Fruit fly (Drosophila melanogaster): ENCODE results near the gene CG13599.

CG13599 gene

dm6 chr3R:23887096-23887421 lies 44.4 kb upstream of the CG13599 start (continued):
- TF ChIP-seq CG12744 (GFP tag; optimal IDR thresholded peaks at IDR 0.05) (no peak), nom (GFP tag; optimal IDR thresholded peaks at IDR 0.05) (peak; percentile 85), CG1024 (GFP tag; IDR thresholded peaks at IDR 0.05) (peak; percentile 92), Oaz (GFP tag; IDR thresholded peaks at IDR 0.05) (0 out of 2 replicates have a peak, but pooled peaks have one; percentile 14), CG34422 (GFP tag; IDR thresholded peaks at IDR 0.05) (peak; percentile 96), lola (GFP tag; optimal IDR thresholded peaks at IDR 0.05) (peak in 1 of 3 experiments; percentile 98), sna (GFP tag; IDR thresholded peaks at IDR 0.05; ENCODE audit: partially characterized antibody) (no peak), onecut (GFP tag; IDR thresholded peaks at IDR 0.05) (peak; percentile 91), Mad (GFP tag; optimal IDR thresholded peaks at IDR 0.05) (peak; percentile 45), Hr78 (GFP tag; optimal IDR thresholded peaks at IDR 0.05) (peak in 1 of 2 experiments; percentile 86), gcm2 (GFP tag; optimal IDR thresholded peaks at IDR 0.05) (no peak), CG10565 (GFP tag; optimal IDR thresholded peaks at IDR 0.05) (peak; percentile 76), trh (GFP tag; optimal IDR thresholded peaks at IDR 0.05) (peak; percentile 86), Nf-YB (GFP tag; optimal IDR thresholded peaks at IDR 0.05) (peak; percentile 80), ranshi (GFP tag; IDR thresholded peaks at IDR 0.05) (peak; percentile 91), CG18619 (GFP tag; optimal IDR thresholded peaks at IDR 0.05) (peak; percentile 79), knrl (GFP tag; IDR thresholded peaks at IDR 0.05; ENCODE audit: partially characterized antibody) (no peak), YL-1 (GFP tag; optimal IDR thresholded peaks at IDR 0.05) (peak; percentile 72), Poxn (GFP tag; IDR thresholded peaks at IDR 0.05) (no peak), pita (GFP tag; optimal IDR thresholded peaks at IDR 0.05) (no peak), CG11247 (GFP tag; IDR thresholded peaks at IDR 0.05) (peak; percentile 89), twi (tag; optimal IDR thresholded peaks at IDR 0.05) (peak; percentile 86), CG18599 (GFP tag; optimal IDR thresholded peaks at IDR 0.05) (peak; percentile 86), CG9437 (GFP tag; optimal IDR thresholded peaks at IDR 0.05) (peak; percentile 84), CG17361 (GFP tag; IDR thresholded peaks at IDR 0.05) (peak; percentile 93), pfk (GFP tag; optimal IDR thresholded peaks at IDR 0.05) (no peak), Deaf1 (tag; optimal IDR thresholded peaks at IDR 0.05) (peak; percentile 72), tap (tag; optimal IDR thresholded peaks at IDR 0.05) (peak; percentile 95), cwo (GFP tag; optimal IDR thresholded peaks at IDR 0.05) (peak; percentile 71), CG10979 (tag; optimal IDR thresholded peaks at IDR 0.05) (peak; percentile 99), phol (tag; optimal IDR thresholded peaks at IDR 0.05) (peak; percentile 97), Xrp1 (GFP tag; IDR thresholded peaks at IDR 0.05) (peak; percentile 98), CG17612 (GFP tag; IDR thresholded peaks at IDR 0.05) (peak; percentile 85), tx (GFP tag; optimal IDR thresholded peaks at IDR 0.05) (no peak), ftz-f1 (GFP tag; optimal IDR thresholded peaks at IDR 0.05) (no peak), D19B (GFP tag; optimal IDR thresholded peaks at IDR 0.05) (peak; percentile 41), CG3995 (GFP tag; optimal IDR thresholded peaks at IDR 0.05) (no peak), dati (GFP tag; IDR thresholded peaks at IDR 0.05) (peak; percentile 63), HLH4C (GFP tag; IDR thresholded peaks at IDR 0.05; ENCODE audit: partially characterized antibody) (no peak), danr (GFP tag; IDR thresholded peaks at IDR 0.05) (peak; percentile 81), Ravus (GFP tag; IDR thresholded peaks at IDR 0.05) (peak; percentile 56), Usf (GFP tag; optimal IDR thresholded peaks at IDR 0.05) (peak; percentile 73), CG2712 (tag; optimal IDR thresholded peaks at IDR 0.05) (peak; percentile 98), Abd-B (GFP tag; optimal IDR thresholded peaks at IDR 0.05) (peak; percentile 93), CG10462 (GFP tag; optimal IDR thresholded peaks at IDR 0.05) (peak; percentile 85), Lim3 (GFP tag; IDR thresholded peaks at IDR 0.05) (no peak), tio (GFP tag; optimal IDR thresholded peaks at IDR 0.05) (peak; percentile 86), NC2β (GFP tag; optimal IDR thresholded peaks at IDR 0.05) (peak; percentile 51), Hmr (GFP tag; optimal IDR thresholded peaks at IDR 0.05) (peak; percentile 67), disco-r (GFP tag; optimal IDR thresholded peaks at IDR 0.05) (no peak), Rfx (GFP tag; IDR thresholded peaks at IDR 0.05) (peak; percentile 83)
